Fruit fly (Drosophila melanogaster) whole organism, adult: ENCODE data around the gene Dlic.

ENCODE experiments used
- CG12768 ChIP-seq: fragments of 200-800 bp; sonication (Bioruptor generic); optimal IDR thresholded peaks from 2 replicates; lab custom pipeline; 2017; ENCODE audit warnings: missing biosample characterization, missing genetic modification characterization, mild to moderate bottlenecking, moderate library complexity, missing genetic modification reagents
- CG14711 ChIP-seq: fragments of 200-800 bp; sonication (Bioruptor generic); optimal IDR thresholded peaks from 2 replicates; lab custom pipeline; 2018; ENCODE audit warnings: missing biosample characterization, mild to moderate bottlenecking, missing genetic modification characterization, moderate library complexity
- CG1620 ChIP-seq: fragments of 200-800 bp; sonication (Bioruptor generic); optimal IDR thresholded peaks from 2 replicates; lab custom pipeline; 2016; ENCODE audit warnings: missing biosample characterization, missing genetic modification characterization
- CG5204 ChIP-seq: fragments of 200-800 bp; sonication (Bioruptor generic); optimal IDR thresholded peaks from 2 replicates; lab custom pipeline; 2016; ENCODE audit warnings: missing biosample characterization, missing genetic modification characterization
- CG7101 ChIP-seq: fragments of 200-800 bp; sonication (Bioruptor generic); optimal IDR thresholded peaks from 2 replicates; lab custom pipeline; 2018; ENCODE audit warnings: missing biosample characterization, mild to moderate bottlenecking, missing genetic modification characterization, moderate library complexity
- Clk ChIP-seq: fragments of 200-800 bp; sonication (Bioruptor generic); optimal IDR thresholded peaks from 2 replicates; lab custom pipeline; 2017; ENCODE audit warnings: missing biosample characterization, missing genetic modification characterization
- Hr96 ChIP-seq: fragments of 200-800 bp; sonication (Bioruptor generic); optimal IDR thresholded peaks from 2 replicates; lab custom pipeline; 2016; ENCODE audit warnings: missing biosample characterization, missing genetic modification characterization
- Mnt ChIP-seq: fragments of 200-800 bp; sonication (Bioruptor generic); optimal IDR thresholded peaks from 2 replicates; lab custom pipeline; 2016; ENCODE audit warnings: missing biosample characterization, mild to moderate bottlenecking, missing genetic modification characterization
- cnc ChIP-seq, 2 experiments: fragments of >200 bp; optimal IDR thresholded peaks; 2 replicates each; lab custom pipeline; 2017
- kay ChIP-seq: fragments of 200-800 bp; sonication (Bioruptor generic); peaks from one replicate; lab custom pipeline; 2016; ENCODE audit warnings: missing biosample characterization, missing genetic modification characterization, borderline replicate concordance
- ovo ChIP-seq: fragments of 200-800 bp; sonication (Bioruptor generic); optimal IDR thresholded peaks from 2 replicates; lab custom pipeline; 2016; ENCODE audit warnings: missing biosample characterization, missing genetic modification characterization
- tj ChIP-seq: fragments of 200-800 bp; sonication (Bioruptor generic); optimal IDR thresholded peaks from 3 replicates; lab custom pipeline; 2017; ENCODE audit warnings: missing biosample characterization, mild to moderate bottlenecking, missing genetic modification characterization, moderate library complexity
- toe ChIP-seq: fragments of 200-800 bp; sonication (Bioruptor generic); optimal IDR thresholded peaks from 2 replicates; lab custom pipeline; 2016; ENCODE audit warnings: missing biosample characterization, missing genetic modification characterization

DNA sequence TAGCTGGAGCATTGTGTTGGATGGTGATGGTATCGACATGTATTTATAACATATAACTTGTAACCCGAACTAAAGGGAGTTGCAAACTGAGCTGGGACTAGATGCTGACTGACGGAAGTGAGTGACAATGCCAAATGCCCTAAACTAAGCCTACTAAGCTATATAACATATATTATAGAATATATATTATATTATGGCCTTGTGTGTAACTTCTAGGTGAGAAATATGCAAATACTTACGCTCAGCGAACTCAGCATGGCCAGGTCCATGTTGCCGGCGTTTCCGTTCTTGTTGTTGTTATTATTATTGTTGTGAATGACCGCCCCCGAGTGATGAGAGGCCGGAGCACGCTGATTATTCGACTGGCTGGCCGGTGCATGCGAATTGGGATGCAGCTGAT lies 21.9 kb upstream of the Dlic start, which contains the start of gene CG44385:
- TF ChIP-seq Hr96 (GFP tag; lab: Kevin White, UChicago): no peak
- TF ChIP-seq cnc (optimal IDR thresholded peaks at IDR 0.05; lab: Kevin White, UChicago): no peak
- TF ChIP-seq CG5204 (GFP tag; lab: Kevin White, UChicago): no peak
- no peak for TF ChIP-seq Clk
- no peak for TF ChIP-seq CG14711 (tag; lab: Kevin White, UChicago)
- no peak for TF ChIP-seq CG12768 (GFP tag; lab: Kevin White, UChicago)
- no peak for TF ChIP-seq Mnt
- no peak for TF ChIP-seq CG7101 (tag; lab: Kevin White, UChicago)
- no peak for TF ChIP-seq ovo (GFP tag; lab: Kevin White, UChicago)
- no peak for TF ChIP-seq toe (GFP tag; lab: Kevin White, UChicago)
- no peak for TF ChIP-seq tj
- no peak for TF ChIP-seq CG1620 (GFP tag; lab: Kevin White, UChicago)
- no peak for TF ChIP-seq kay (GFP tag; lab: Kevin White, UChicago)
